Worm (Caenorhabditis elegans) whole organism, late embryonic: Measurements from ENCODE around the gene lgl-1.

Experiments used
- K09A11.1 ChIP-seq: sonication (generic microtip); optimal IDR thresholded peaks from 2 replicates; lab custom pipeline; 2017; ENCODE audit warnings: antibody characterized with exemption, mild to moderate bottlenecking, missing genetic modification characterization, missing compliant biosample characterization; ENCODE audit not compliant: insufficient read depth
- ama-1 ChIP-seq: fragments of 150-350 bp; optimal IDR thresholded peaks from 2 replicates; lab custom pipeline; 2014
- ceh-19 ChIP-seq: fragments of 200-800 bp; sonication (Bioruptor generic); optimal IDR thresholded peaks from 2 replicates; lab custom pipeline; 2018; ENCODE audit warnings: mild to moderate bottlenecking, missing genetic modification characterization, missing compliant biosample characterization
- pqm-1 ChIP-seq: sonication (generic microtip); optimal IDR thresholded peaks from 2 replicates; lab custom pipeline; 2016; ENCODE audit warnings: missing genetic modification characterization, missing compliant biosample characterization
- sdc-2 ChIP-seq: sonication (generic microtip); optimal IDR thresholded peaks from 2 replicates; lab custom pipeline; 2016; ENCODE audit warnings: missing genotype, missing genetic modification characterization, missing compliant biosample characterization

DNA sequence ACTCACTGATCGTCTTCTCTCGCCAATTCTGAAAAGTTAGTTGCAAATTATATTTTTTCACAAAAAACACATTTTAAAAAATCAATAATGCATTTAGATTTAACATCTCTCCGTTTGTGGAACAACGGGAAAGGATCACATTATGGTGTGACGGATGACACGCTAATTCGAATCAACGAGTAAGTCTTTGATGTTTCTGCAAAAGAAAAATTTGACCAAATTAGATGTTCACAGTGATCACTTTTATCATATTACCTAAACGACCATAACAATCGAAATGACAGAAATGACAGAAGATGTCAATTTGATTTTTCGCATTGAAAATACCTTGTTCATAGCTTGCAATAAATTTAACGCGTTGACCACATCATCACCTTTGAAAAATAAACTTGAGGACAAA lies 9.5 kb downstream of the lgl-1 start:
- no peak for TF ChIP-seq K09A11.1 (tag; lab: Kevin White, UChicago)
- no peak for TF ChIP-seq pqm-1
- TF ChIP-seq ama-1 (lab: Kevin White, UChicago), result no peak
- no peak for TF ChIP-seq sdc-2 (tag; lab: Kevin White, UChicago)
- no peak for TF ChIP-seq ceh-19 (GFP tag; lab: Kevin White, UChicago)
